Worm (Caenorhabditis elegans) whole organism, L1 larva: ENCODE measurements around the gene C16C8.19.

Experiments used
- C34B4.2 ChIP-seq: sonication (generic microtip); optimal IDR thresholded peaks from 2 replicates; lab custom pipeline; 2017; ENCODE audit warnings: mild to moderate bottlenecking, missing genetic modification characterization, missing compliant biosample characterization
- ceh-8 ChIP-seq: fragments of 200-800 bp; sonication (Bioruptor generic); optimal IDR thresholded peaks from 2 replicates; lab custom pipeline; 2018; ENCODE audit warnings: mild to moderate bottlenecking, missing genetic modification characterization, moderate library complexity, missing compliant biosample characterization
- elt-3 ChIP-seq, 6 experiments: fragments of 150-350 bp in 1 of 6; sonication (generic microtip); optimal IDR thresholded peaks; 2 replicates each; lab custom pipeline; 2017 to 2018; ENCODE audit warnings: missing biosample characterization in 6 of 6, missing genetic modification characterization in 6 of 6, inconsistent platforms in 1 of 6
- isw-1 ChIP-seq: fragments of 200-800 bp; sonication (Bioruptor generic); IDR thresholded peaks from 2 replicates; pipeline ENCODE4 v1.3.6; 2022; ENCODE audit warnings: missing genetic modification characterization, missing compliant biosample characterization
- jun-1 ChIP-seq: fragments of 150-350 bp; optimal IDR thresholded peaks from 2 replicates; lab custom pipeline; 2014; ENCODE audit warnings: missing biosample characterization, missing genetic modification reagents, missing genetic modification characterization
- mef-2 ChIP-seq: fragments of 150-350 bp; optimal IDR thresholded peaks from 2 replicates; lab custom pipeline; 2014; ENCODE audit warnings: missing biosample characterization, missing genetic modification characterization
- nhr-237 ChIP-seq: fragments of 150-350 bp; optimal IDR thresholded peaks from 2 replicates; lab custom pipeline; 2014; ENCODE audit warnings: missing biosample characterization, missing genetic modification characterization
- nhr-47 ChIP-seq: sonication (generic microtip); optimal IDR thresholded peaks from 2 replicates; lab custom pipeline; 2016; ENCODE audit warnings: mild to moderate bottlenecking, missing genetic modification characterization, moderate library complexity, missing compliant biosample characterization
- nhr-71 ChIP-seq: sonication (generic microtip); optimal IDR thresholded peaks from 2 replicates; lab custom pipeline; 2016; ENCODE audit warnings: mild to moderate bottlenecking, missing genetic modification characterization, moderate library complexity, missing compliant biosample characterization
- nhr-77 ChIP-seq: fragments of 150-350 bp; optimal IDR thresholded peaks from 2 replicates; lab custom pipeline; 2014; ENCODE audit warnings: missing biosample characterization, missing genetic modification characterization
- snpc-4 ChIP-seq: fragments of 150-350 bp; optimal IDR thresholded peaks from 2 replicates; lab custom pipeline; 2014; ENCODE audit warnings: missing biosample characterization, missing genetic modification characterization
- swsn-7 ChIP-seq: sonication (generic microtip); optimal IDR thresholded peaks from 2 replicates; lab custom pipeline; 2016; ENCODE audit warnings: missing genetic modification characterization, missing compliant biosample characterization

- TF ChIP-seq nhr-237 (tag; lab: Kevin White, UChicago) (no peak), ceh-8 (no peak), snpc-4 (tag; lab: Kevin White, UChicago) (peak; percentile 59), nhr-71 (tag; lab: Kevin White, UChicago) (no peak), swsn-7 (tag; lab: Kevin White, UChicago) (no peak), isw-1 (GFP tag; lab: Robert Waterston, UW) (no peak), nhr-77 (tag; lab: Kevin White, UChicago) (no peak), C34B4.2 (tag; lab: Kevin White, UChicago) (no peak), nhr-47 (no peak), elt-3 (tag; optimal IDR thresholded peaks at IDR 0.05; lab: Kevin White, UChicago) (no peak), jun-1 (tag; lab: Kevin White, UChicago) (no peak), mef-2 (tag; lab: Kevin White, UChicago) (no peak)
Measured at ce11 chrII:3439842-3440640, 18.2 kb upstream of the C16C8.19 start.
